Fruit fly (Drosophila melanogaster) whole organism, embryonic: ENCODE measurements around the gene CG14817.

ENCODE experiments used
- Atf6 ChIP-seq: fragments of 200-800 bp; sonication (Bioruptor generic); IDR thresholded peaks from 2 replicates; pipeline ENCODE4 v1.3.6; 2022; ENCODE audit warnings: missing biosample characterization, missing genetic modification characterization
- B-H2 ChIP-seq: fragments of 200-800 bp; sonication (Bioruptor generic); optimal IDR thresholded peaks from 2 replicates; lab custom pipeline; 2018; ENCODE audit warnings: missing biosample characterization, mild to moderate bottlenecking, missing genetic modification characterization
- BtbVII ChIP-seq: fragments of 200-800 bp; sonication (Bioruptor generic); optimal IDR thresholded peaks from 3 replicates; lab custom pipeline; 2017; ENCODE audit warnings: missing biosample characterization, mild to moderate bottlenecking, missing genetic modification characterization
- CG10267 ChIP-seq: fragments of 200-800 bp; sonication (Bioruptor generic); optimal IDR thresholded peaks from 2 replicates; lab custom pipeline; 2018; ENCODE audit warnings: missing biosample characterization, mild to moderate bottlenecking, missing genetic modification characterization, moderate library complexity
- CG10321 ChIP-seq: fragments of 200-800 bp; sonication (Bioruptor generic); IDR thresholded peaks from 2 replicates; pipeline ENCODE4 v1.3.6; 2022; ENCODE audit warnings: missing biosample characterization, missing genetic modification characterization
- CG11093 ChIP-seq: fragments of 200-800 bp; sonication (Bioruptor generic); IDR thresholded peaks from 3 replicates; pipeline ENCODE4 v1.3.6; 2022; ENCODE audit warnings: missing biosample characterization, missing genetic modification characterization
- CG11456 ChIP-seq: fragments of 200-800 bp; sonication (Bioruptor generic); IDR thresholded peaks from 3 replicates; pipeline ENCODE4 v1.3.6; 2022; ENCODE audit warnings: missing biosample characterization, missing genetic modification characterization
- CG14014 ChIP-seq: fragments of 200-800 bp; sonication (Bioruptor generic); IDR thresholded peaks from 2 replicates; pipeline ENCODE4 v1.3.6; 2022; ENCODE audit warnings: missing biosample characterization, missing genetic modification characterization
- CG14710 ChIP-seq: fragments of 200-800 bp; sonication (Bioruptor generic); optimal IDR thresholded peaks from 3 replicates; lab custom pipeline; 2019; ENCODE audit warnings: missing biosample characterization, mild to moderate bottlenecking, missing genetic modification characterization, moderate library complexity
- CG16863 ChIP-seq: fragments of 200-800 bp; sonication (Bioruptor generic); optimal IDR thresholded peaks from 3 replicates; lab custom pipeline; 2016; ENCODE audit warnings: missing biosample characterization, missing genetic modification characterization
- CG17361 ChIP-seq: fragments of 200-800 bp; sonication (Bioruptor generic); IDR thresholded peaks from 3 replicates; pipeline ENCODE4 v1.3.6; 2022; ENCODE audit warnings: missing biosample characterization, missing genetic modification characterization
- CG1792 ChIP-seq: fragments of 200-800 bp; sonication (Bioruptor generic); optimal IDR thresholded peaks from 2 replicates; lab custom pipeline; 2016; ENCODE audit warnings: missing biosample characterization, missing genetic modification characterization
- CG18262 ChIP-seq: fragments of 200-800 bp; optimal IDR thresholded peaks from 3 replicates; lab custom pipeline; 2019; ENCODE audit warnings: missing biosample characterization, mild to moderate bottlenecking, missing genetic modification characterization, moderate library complexity
- CG32532 ChIP-seq: fragments of 200-800 bp; sonication (Bioruptor generic); IDR thresholded peaks from 2 replicates; pipeline ENCODE4 v1.3.6; 2022; ENCODE audit warnings: missing biosample characterization, missing genetic modification characterization
- CG32767 ChIP-seq: fragments of 200-800 bp; sonication (Bioruptor generic); IDR thresholded peaks from 2 replicates; pipeline ENCODE4 v1.3.6; 2022; ENCODE audit warnings: missing biosample characterization, missing genetic modification characterization
- CG6765 ChIP-seq: fragments of 200-800 bp; sonication (Bioruptor generic); optimal IDR thresholded peaks from 3 replicates; lab custom pipeline; 2017; ENCODE audit warnings: missing biosample characterization, mild to moderate bottlenecking, missing genetic modification characterization
- Ets97D ChIP-seq: fragments of 200-800 bp; sonication (Bioruptor generic); optimal IDR thresholded peaks from 3 replicates; lab custom pipeline; 2016; ENCODE audit warnings: missing biosample characterization, missing genetic modification characterization
- Fer3 ChIP-seq: fragments of 200-800 bp; sonication (Bioruptor generic); optimal IDR thresholded peaks from 2 replicates; lab custom pipeline; 2018; ENCODE audit warnings: missing biosample characterization, mild to moderate bottlenecking, missing genetic modification characterization, moderate library complexity
- GATAe ChIP-seq: fragments of 200-800 bp; sonication (Bioruptor generic); conservative IDR thresholded peaks from 2 replicates; pipeline ENCODE4 v1.3.6; 2022; ENCODE audit warnings: missing biosample characterization, missing genetic modification characterization
- H15 ChIP-seq: fragments of 200-800 bp; sonication (Bioruptor generic); IDR thresholded peaks from 3 replicates; pipeline ENCODE4 v1.3.6; 2022; ENCODE audit warnings: missing biosample characterization, missing genetic modification characterization
- Hr3 ChIP-seq: fragments of 200-800 bp; sonication (Bioruptor generic); optimal IDR thresholded peaks from 3 replicates; lab custom pipeline; 2016; ENCODE audit warnings: missing biosample characterization, missing genetic modification characterization
- Jarid2 ChIP-seq: fragments of 200-800 bp; sonication (Bioruptor generic); optimal IDR thresholded peaks from 3 replicates; lab custom pipeline; 2017; ENCODE audit warnings: mild to moderate bottlenecking, missing biosample characterization, missing genetic modification reagents, missing genetic modification characterization
- MBD-R2 ChIP-seq: fragments of 200-800 bp; sonication (Bioruptor generic); IDR thresholded peaks from 2 replicates; pipeline ENCODE4 v1.3.6; 2022; ENCODE audit warnings: missing biosample characterization, missing genetic modification characterization
- Mes4 ChIP-seq: fragments of 200-800 bp; sonication (Bioruptor generic); optimal IDR thresholded peaks from 2 replicates; lab custom pipeline; 2016; ENCODE audit warnings: missing biosample characterization, missing genetic modification characterization
- Oaz ChIP-seq: fragments of 200-800 bp; sonication (Bioruptor generic); IDR thresholded peaks from 2 replicates; pipeline ENCODE4 v1.3.6; 2022; ENCODE audit warnings: missing biosample characterization, missing genetic modification characterization
- Six4 ChIP-seq: fragments of 200-800 bp; sonication (Bioruptor generic); optimal IDR thresholded peaks from 2 replicates; lab custom pipeline; 2016; ENCODE audit warnings: missing biosample characterization, missing genetic modification characterization
- Xbp1 ChIP-seq: fragments of 200-800 bp; sonication (Bioruptor generic); optimal IDR thresholded peaks from 3 replicates; lab custom pipeline; 2016; ENCODE audit warnings: missing biosample characterization, mild to moderate bottlenecking, missing genetic modification characterization
- Xrp1 ChIP-seq: fragments of 200-800 bp; sonication (Bioruptor generic); IDR thresholded peaks from 2 replicates; pipeline ENCODE4 v1.3.6; 2022; ENCODE audit warnings: missing biosample characterization, missing genetic modification characterization
- YL-1 ChIP-seq: fragments of 200-800 bp; sonication (Bioruptor generic); optimal IDR thresholded peaks from 3 replicates; lab custom pipeline; 2017; ENCODE audit warnings: missing biosample characterization, mild to moderate bottlenecking, missing genetic modification characterization
- ato ChIP-seq: fragments of 200-800 bp; sonication (Bioruptor generic); IDR thresholded peaks from 2 replicates; pipeline ENCODE4 v1.3.6; 2022; ENCODE audit warnings: missing biosample characterization, missing genetic modification characterization; ENCODE audit not compliant: partially characterized antibody
- cas ChIP-seq: fragments of 200-800 bp; sonication (Bioruptor generic); IDR thresholded peaks from 2 replicates; pipeline ENCODE4 v1.3.6; 2022; ENCODE audit warnings: missing biosample characterization, missing genetic modification characterization
- chif ChIP-seq, 2 experiments: fragments of 200-800 bp; sonication (Bioruptor generic); optimal IDR thresholded peaks; 3 replicates each; lab custom pipeline; 2016; ENCODE audit warnings: missing biosample characterization in 2 of 2, missing genetic modification characterization in 2 of 2
- chinmo ChIP-seq: fragments of 200-800 bp; sonication (Bioruptor generic); IDR thresholded peaks from 4 replicates; pipeline ENCODE4 v1.3.6; 2022; ENCODE audit warnings: missing biosample characterization, missing genetic modification characterization; ENCODE audit not compliant: partially characterized antibody
- danr ChIP-seq: fragments of 200-800 bp; sonication (Bioruptor generic); IDR thresholded peaks from 2 replicates; pipeline ENCODE4 v1.3.6; 2022; ENCODE audit warnings: missing biosample characterization, missing genetic modification characterization
- dysf ChIP-seq: fragments of 200-800 bp; sonication (Bioruptor generic); IDR thresholded peaks from 3 replicates; pipeline ENCODE4 v1.3.6; 2022; ENCODE audit warnings: missing biosample characterization, missing genetic modification characterization
- en ChIP-seq: fragments of 200-800 bp; sonication (Bioruptor generic); optimal IDR thresholded peaks from 2 replicates; lab custom pipeline; 2016; ENCODE audit warnings: missing biosample characterization, missing genetic modification characterization
- fd64A ChIP-seq: fragments of 200-800 bp; sonication (Bioruptor generic); optimal IDR thresholded peaks from 3 replicates; lab custom pipeline; 2018; ENCODE audit warnings: missing biosample characterization, mild to moderate bottlenecking, missing genetic modification characterization
- gsb ChIP-seq: fragments of 200-800 bp; sonication (Bioruptor generic); IDR thresholded peaks from 2 replicates; pipeline ENCODE4 v1.3.6; 2022; ENCODE audit warnings: missing biosample characterization, missing genetic modification characterization
- ham ChIP-seq: fragments of 200-800 bp; sonication (Bioruptor generic); IDR thresholded peaks from 2 replicates; pipeline ENCODE4 v1.3.6; 2022; ENCODE audit warnings: missing biosample characterization, missing genetic modification characterization
- kni ChIP-seq: fragments of 200-800 bp; sonication (Bioruptor generic); optimal IDR thresholded peaks from 3 replicates; lab custom pipeline; 2017; ENCODE audit warnings: mild to moderate bottlenecking, missing biosample characterization, missing genetic modification reagents, missing genetic modification characterization
- maf-S ChIP-seq: fragments of 200-800 bp; sonication (Bioruptor generic); optimal IDR thresholded peaks from 2 replicates; lab custom pipeline; 2016; ENCODE audit warnings: missing biosample characterization, missing genetic modification characterization
- ranshi ChIP-seq: fragments of 200-800 bp; sonication (Bioruptor generic); IDR thresholded peaks from 2 replicates; pipeline ENCODE4 v1.3.6; 2022; ENCODE audit warnings: missing biosample characterization, missing genetic modification characterization
- repo ChIP-seq: fragments of 200-800 bp; sonication (Bioruptor generic); optimal IDR thresholded peaks from 2 replicates; lab custom pipeline; 2016; ENCODE audit warnings: missing biosample characterization, missing genetic modification characterization
- row ChIP-seq: fragments of 200-800 bp; sonication (Bioruptor generic); IDR thresholded peaks from 3 replicates; pipeline ENCODE4 v1.3.6; 2022; ENCODE audit warnings: missing biosample characterization, missing genetic modification characterization
- seq ChIP-seq: fragments of 200-800 bp; sonication (Bioruptor generic); IDR thresholded peaks from 2 replicates; pipeline ENCODE4 v1.3.6; 2022; ENCODE audit warnings: missing biosample characterization, missing genetic modification characterization
- sob ChIP-seq: fragments of 200-800 bp; sonication (Bioruptor generic); IDR thresholded peaks from 2 replicates; pipeline ENCODE4 v1.3.6; 2022; ENCODE audit warnings: missing biosample characterization, missing genetic modification characterization
- ssp ChIP-seq: fragments of 200-800 bp; sonication (Bioruptor generic); IDR thresholded peaks from 2 replicates; pipeline ENCODE4 v1.3.6; 2022; ENCODE audit warnings: missing biosample characterization, missing genetic modification characterization
- stc ChIP-seq: fragments of 200-800 bp; sonication (Bioruptor generic); IDR thresholded peaks from 2 replicates; pipeline ENCODE4 v1.3.6; 2022; ENCODE audit warnings: missing biosample characterization, missing genetic modification characterization
- tio ChIP-seq: fragments of 200-800 bp; sonication (Bioruptor generic); optimal IDR thresholded peaks from 2 replicates; lab custom pipeline; 2017; ENCODE audit warnings: missing biosample characterization, missing genetic modification characterization, inconsistent platforms
- trem ChIP-seq: fragments of 200-800 bp; optimal IDR thresholded peaks from 3 replicates; lab custom pipeline; 2019; ENCODE audit warnings: missing biosample characterization, mild to moderate bottlenecking, missing genetic modification characterization, moderate library complexity
- tup ChIP-seq: fragments of 200-800 bp; sonication (Bioruptor generic); optimal IDR thresholded peaks from 2 replicates; lab custom pipeline; 2016; ENCODE audit warnings: missing biosample characterization, mild to moderate bottlenecking, missing genetic modification characterization, moderate library complexity
- zfh1 ChIP-seq: fragments of 200-800 bp; sonication (Bioruptor generic); IDR thresholded peaks from 3 replicates; pipeline ENCODE4 v1.3.6; 2022; ENCODE audit warnings: missing biosample characterization, missing genetic modification characterization

CG14817 gene

DNA sequence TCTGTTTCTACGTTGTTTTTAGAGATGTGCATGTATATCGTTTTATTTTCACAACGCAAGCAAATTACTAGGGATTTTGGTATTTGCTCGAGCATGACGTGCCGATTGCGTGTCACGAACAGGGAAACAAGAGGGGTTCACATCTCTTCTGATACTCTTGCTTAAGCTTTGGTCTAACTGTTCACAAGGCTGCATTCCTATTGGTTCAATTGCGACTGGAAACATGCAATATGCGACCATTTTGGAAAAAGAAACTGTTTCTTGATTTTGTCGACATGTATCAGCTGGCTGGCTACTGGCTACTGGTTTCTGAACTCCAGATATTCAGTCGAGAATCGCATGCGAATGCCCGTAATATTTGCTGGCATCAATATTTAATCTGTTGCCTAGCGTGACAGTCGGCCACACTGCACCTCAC is 3.1 kb upstream of the CG14817 start, which contains the start of gene Coa8 (continued):
- TF ChIP-seq Fer3 (tag; lab: Kevin White, UChicago) (peak; percentile 24), Xbp1 (GFP tag; lab: Kevin White, UChicago) (peak; percentile 56), chif (GFP tag; optimal IDR thresholded peaks at IDR 0.05; lab: Kevin White, UChicago) (peak in 1 of 2 experiments; percentile 5), seq (GFP tag; lab: Robert Waterston, UW) (no peak), Ets97D (GFP tag; lab: Kevin White, UChicago) (peak; percentile 9), CG10267 (tag; lab: Kevin White, UChicago) (no peak), CG11456 (0 out of 3 replicates have a peak, but pooled peaks have one; percentile 43), cas (GFP tag; lab: Robert Waterston, UW) (no peak), CG10321 (GFP tag; lab: Robert Waterston, UW) (no peak), ranshi (peak; percentile 54; the same call in 1 of the 2 replicates), Six4 (GFP tag; lab: Kevin White, UChicago) (no peak), B-H2 (GFP tag; lab: Kevin White, UChicago) (peak; percentile 9), trem (tag; lab: Kevin White, UChicago) (peak; percentile 7), CG11093 (no peak), Xrp1 (GFP tag; lab: Robert Waterston, UW) (peak; percentile 44), MBD-R2 (peak; percentile 59), en (no peak), Atf6 (GFP tag; lab: Robert Waterston, UW) (peak; percentile 55; the same call in 1 of the 2 replicates), CG14014 (GFP tag; lab: Robert Waterston, UW) (0 out of 2 replicates have a peak, but pooled peaks have one; percentile 30), tio (no peak), CG32767 (GFP tag; lab: Robert Waterston, UW) (no peak), H15 (no peak; the same call in 2 of the 3 replicates), sob (0 out of 2 replicates have a peak, but pooled peaks have one; percentile 52), kni (GFP tag; lab: Kevin White, UChicago) (no peak), Jarid2 (no peak), gsb (GFP tag; lab: Robert Waterston, UW) (no peak), CG16863 (GFP tag; lab: Kevin White, UChicago) (no peak), GATAe (no peak), stc (GFP tag; lab: Robert Waterston, UW) (no peak), row (GFP tag; lab: Robert Waterston, UW) (peak; percentile 83), ato (GFP tag; lab: Robert Waterston, UW) (no peak; the same call in 1 of the 2 replicates), YL-1 (GFP tag; lab: Kevin White, UChicago) (peak; percentile 10), danr (GFP tag; lab: Robert Waterston, UW) (no peak), dysf (peak; percentile 63; the same call in 2 of the 3 replicates), tup (no peak), maf-S (GFP tag; lab: Kevin White, UChicago) (peak; percentile 15), repo (GFP tag; lab: Kevin White, UChicago) (peak; percentile 18), CG32532 (peak; percentile 71; the same call in 1 of the 2 replicates), chinmo (GFP tag; lab: Robert Waterston, UW) (no peak), CG6765 (GFP tag; lab: Kevin White, UChicago) (peak; percentile 17), CG14710 (tag; lab: Kevin White, UChicago) (no peak), BtbVII (GFP tag; lab: Kevin White, UChicago) (peak; percentile 10), ssp (GFP tag; lab: Robert Waterston, UW) (peak; percentile 42; the same call in 1 of the 2 replicates), zfh1 (GFP tag; lab: Robert Waterston, UW) (peak; percentile 46; the same call in 2 of the 3 replicates), CG17361 (no peak; the same call in 2 of the 3 replicates), Oaz (GFP tag; lab: Robert Waterston, UW) (no peak), Mes4 (GFP tag; lab: Kevin White, UChicago) (no peak), ham (no peak), fd64A (GFP tag; lab: Kevin White, UChicago) (no peak), CG18262 (tag; lab: Kevin White, UChicago) (no peak), Hr3 (GFP tag; lab: Kevin White, UChicago) (no peak), CG1792 (GFP tag; lab: Kevin White, UChicago) (no peak)
